Worm (Caenorhabditis elegans) whole organism, early embryonic: ENCODE data around the gene exos-9.

Experiments used
- ama-1 ChIP-seq: fragments of 150-350 bp; optimal IDR thresholded peaks from 2 replicates; lab custom pipeline; 2014
- hmbx-1 ChIP-seq: sonication (generic microtip); optimal IDR thresholded peaks from 2 replicates; lab custom pipeline; 2016; ENCODE audit warnings: mild to moderate bottlenecking, missing genetic modification characterization, missing compliant biosample characterization
- tbx-37 ChIP-seq: fragments of 200-800 bp; sonication (Bioruptor generic); conservative IDR thresholded peaks from 2 replicates; pipeline ENCODE4 v1.3.6; 2022; ENCODE audit warnings: missing genetic modification reagents, missing genetic modification characterization, missing compliant biosample characterization

DNA sequence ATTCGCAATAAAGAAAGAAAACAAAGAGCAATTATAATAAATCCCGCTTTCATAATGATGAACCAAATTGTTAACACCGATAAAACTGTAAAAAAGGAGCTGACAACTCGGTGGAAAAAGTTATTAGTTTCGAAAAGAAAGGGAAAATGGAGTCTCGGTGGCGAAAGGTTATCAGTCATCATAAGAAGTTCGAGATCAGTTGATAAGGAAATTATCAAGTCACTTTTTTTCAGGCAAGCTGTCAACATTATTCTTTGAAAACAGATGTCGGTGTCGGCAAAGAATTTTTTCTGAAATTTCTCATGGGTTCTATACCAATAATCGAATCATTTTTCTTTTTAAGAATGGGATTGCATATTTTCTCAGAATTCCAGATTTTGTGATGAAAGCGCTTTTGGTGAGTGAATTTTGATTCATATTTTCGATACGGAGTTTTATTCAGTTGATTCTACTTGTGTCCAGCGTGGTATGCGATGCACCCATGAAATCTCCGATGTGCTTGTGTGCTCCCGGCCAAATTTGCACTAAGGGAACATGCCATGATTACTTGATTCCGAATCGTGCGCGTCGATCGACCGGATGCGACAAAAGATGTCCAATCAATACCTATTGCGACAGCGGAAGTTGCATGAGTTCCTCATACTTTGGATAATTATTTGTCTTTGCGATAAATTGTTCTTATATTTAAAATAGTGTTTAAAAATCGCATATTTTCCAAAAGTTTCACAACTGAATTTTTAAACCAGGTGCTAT, 9.4 kb downstream of the exos-9 start, which contains the start of the genes F37C12.21 and F37C12.10:
- TF ChIP-seq ama-1 (lab: Kevin White, UChicago): no peak
- no peak for TF ChIP-seq hmbx-1 (tag; lab: Kevin White, UChicago)
- TF ChIP-seq tbx-37 (GFP tag; lab: Robert Waterston, UW): no peak
